Fruit fly (Drosophila melanogaster) whole organism, pupa: ENCODE results near the gene RpS7.

Source experiments
- CG13204 ChIP-seq: fragments of 200-800 bp; sonication (Bioruptor generic); optimal IDR thresholded peaks from 2 replicates; lab custom pipeline; 2018; ENCODE audit warnings: missing biosample characterization, mild to moderate bottlenecking, missing genetic modification characterization, moderate library complexity
- CG14655 ChIP-seq: fragments of 200-800 bp; sonication (Bioruptor generic); optimal IDR thresholded peaks from 3 replicates; lab custom pipeline; 2017; ENCODE audit warnings: mild to moderate bottlenecking, missing biosample characterization, missing genetic modification reagents, missing genetic modification characterization
- CG15710 ChIP-seq: fragments of 200-800 bp; sonication (Bioruptor generic); optimal IDR thresholded peaks from 2 replicates; lab custom pipeline; 2018; ENCODE audit warnings: missing biosample characterization, mild to moderate bottlenecking, missing genetic modification characterization, moderate library complexity
- CG17806 ChIP-seq: fragments of 200-800 bp; sonication (Bioruptor generic); optimal IDR thresholded peaks from 2 replicates; lab custom pipeline; 2018; ENCODE audit warnings: missing biosample characterization, mild to moderate bottlenecking, missing genetic modification characterization, moderate library complexity
- CG34367 ChIP-seq: fragments of 200-800 bp; sonication (Bioruptor generic); optimal IDR thresholded peaks from 2 replicates; lab custom pipeline; 2018; ENCODE audit warnings: missing biosample characterization, mild to moderate bottlenecking, missing genetic modification characterization
- D1 ChIP-seq: fragments of 200-800 bp; sonication (Bioruptor generic); optimal IDR thresholded peaks from 2 replicates; lab custom pipeline; 2018; ENCODE audit warnings: missing biosample characterization, mild to moderate bottlenecking, missing genetic modification characterization, moderate library complexity
- Ets98B ChIP-seq: fragments of 200-800 bp; sonication (Bioruptor generic); IDR thresholded peaks from 2 replicates; pipeline ENCODE4 v1.3.6; 2022; ENCODE audit warnings: missing biosample characterization, missing genetic modification characterization

- TF ChIP-seq CG13204 (GFP tag; lab: Kevin White, UChicago) (no peak), CG15710 (tag; lab: Kevin White, UChicago) (no peak), Ets98B (no peak), CG14655 (no peak), CG34367 (tag; lab: Kevin White, UChicago) (no peak), D1 (no peak), CG17806 (tag; lab: Kevin White, UChicago) (no peak)
Measured at dm6 chr3R:30209648-30210047, 828 bp upstream of the RpS7 start, which contains the start of gene Anp.
